Worm (Caenorhabditis elegans) whole organism, L4 larva: Measurements from ENCODE around the gene K07E3.2.
A peak's percentile ranks its signal among the peaks of the same experiment; 100 is the strongest.

Source experiments
- D1046.2 ChIP-seq: fragments of 200-800 bp; sonication (Bioruptor generic); IDR thresholded peaks from 2 replicates; pipeline ENCODE4 v1.3.6; 2022; ENCODE audit warnings: missing genetic modification characterization, missing compliant biosample characterization
- F10B5.3 ChIP-seq: sonication (generic microtip); optimal IDR thresholded peaks from 2 replicates; lab custom pipeline; 2016; ENCODE audit warnings: mild to moderate bottlenecking, missing genetic modification characterization, missing compliant biosample characterization
- R02D3.7 ChIP-seq: fragments of 150-350 bp; sonication (generic microtip); optimal IDR thresholded peaks from 3 replicates; lab custom pipeline; 2014; ENCODE audit warnings: missing biosample characterization, missing genetic modification characterization
- ZK337.2 ChIP-seq: fragments of 200-800 bp; sonication (Bioruptor generic); IDR thresholded peaks from 2 replicates; pipeline ENCODE4 v1.3.6; 2022; ENCODE audit warnings: missing genetic modification reagents, missing genetic modification characterization, missing compliant biosample characterization
- ZK546.5 ChIP-seq, 2 experiments: sonication (generic microtip); optimal IDR thresholded peaks; 2 replicates each; lab custom pipeline; 2017; ENCODE audit warnings: missing biosample characterization in 2 of 2, missing genetic modification characterization in 2 of 2
- aha-1 ChIP-seq: fragments of 150-350 bp; peaks from one replicate; lab custom pipeline; 2014; ENCODE audit warnings: missing biosample characterization, missing genetic modification characterization
- aly-2 ChIP-seq: sonication (generic microtip); optimal IDR thresholded peaks from 2 replicates; lab custom pipeline; 2018; ENCODE audit warnings: missing biosample characterization, missing genetic modification characterization
- ama-1 ChIP-seq: fragments of 150-350 bp; optimal IDR thresholded peaks from 2 replicates; lab custom pipeline; 2014; ENCODE audit warnings: inconsistent platforms, mixed read lengths
- arid-1 ChIP-seq: fragments of 200-800 bp; sonication (Bioruptor generic); conservative IDR thresholded peaks from 2 replicates; pipeline ENCODE4 v1.3.6; 2022; ENCODE audit warnings: missing genetic modification reagents, missing genetic modification characterization, missing compliant biosample characterization
- attf-4 ChIP-seq: sonication (generic microtip); optimal IDR thresholded peaks from 3 replicates; lab custom pipeline; 2017; ENCODE audit warnings: missing biosample characterization, missing genetic modification characterization
- ceh-28 ChIP-seq: fragments of 150-350 bp; optimal IDR thresholded peaks from 2 replicates; lab custom pipeline; 2014; ENCODE audit warnings: missing biosample characterization, missing genetic modification reagents, missing genetic modification characterization
- ceh-62 ChIP-seq: sonication (generic microtip); optimal IDR thresholded peaks from 2 replicates; lab custom pipeline; 2017; ENCODE audit warnings: missing biosample characterization, missing genetic modification characterization
- daf-12 ChIP-seq: fragments of 150-350 bp; optimal IDR thresholded peaks from 2 replicates; lab custom pipeline; 2014; ENCODE audit warnings: missing biosample characterization, missing genetic modification reagents, missing genetic modification characterization
- daf-16 ChIP-seq, 3 experiments: sonication (generic microtip); optimal IDR thresholded peaks; 2 replicates each; lab custom pipeline; 2016 to 2017; ENCODE audit warnings: missing genetic modification characterization in 3 of 3, missing genetic modification reagents in 3 of 3, mild to moderate bottlenecking in 2 of 3, missing compliant biosample characterization in 2 of 3, missing biosample characterization in 1 of 3, moderate library complexity in 1 of 3
- daf-8 ChIP-seq: fragments of 200-800 bp; sonication (Bioruptor generic); IDR thresholded peaks from 2 replicates; pipeline ENCODE4 v1.3.6; 2022; ENCODE audit warnings: missing genetic modification characterization, missing compliant biosample characterization
- dmd-6 ChIP-seq: fragments of 200-800 bp; sonication (Bioruptor generic); IDR thresholded peaks from 2 replicates; pipeline ENCODE4 v1.3.6; 2022; ENCODE audit warnings: missing genetic modification reagents, missing genetic modification characterization, missing compliant biosample characterization
- dmd-8 ChIP-seq: fragments of 200-800 bp; sonication (Bioruptor generic); IDR thresholded peaks from 2 replicates; pipeline ENCODE4 v1.3.6; 2022; ENCODE audit warnings: missing genetic modification characterization, missing compliant biosample characterization
- dmd-9 ChIP-seq: fragments of 200-800 bp; sonication (Bioruptor generic); IDR thresholded peaks from 2 replicates; pipeline ENCODE4 v1.3.6; 2022; ENCODE audit warnings: missing genetic modification reagents, missing genetic modification characterization, missing compliant biosample characterization
- dve-1 ChIP-seq: sonication (generic microtip); optimal IDR thresholded peaks from 2 replicates; lab custom pipeline; 2017; ENCODE audit warnings: antibody characterized with exemption, mild to moderate bottlenecking, missing genetic modification characterization, missing compliant biosample characterization; ENCODE audit not compliant: insufficient read depth
- egl-43 ChIP-seq: fragments of 200-800 bp; sonication (Bioruptor generic); IDR thresholded peaks from 2 replicates; pipeline ENCODE4 v1.3.6; 2022; ENCODE audit warnings: missing genetic modification reagents, missing genetic modification characterization, missing compliant biosample characterization
- hlh-11 ChIP-seq: fragments of 200-800 bp; sonication (Bioruptor generic); optimal IDR thresholded peaks from 2 replicates; lab custom pipeline; 2018; ENCODE audit warnings: mild to moderate bottlenecking, missing genetic modification characterization, missing compliant biosample characterization
- lim-7 ChIP-seq: fragments of 200-800 bp; sonication (Bioruptor generic); IDR thresholded peaks from 2 replicates; pipeline ENCODE4 v1.3.6; 2022; ENCODE audit warnings: missing genetic modification characterization, missing compliant biosample characterization
- lin-13 ChIP-seq: fragments of 150-350 bp; optimal IDR thresholded peaks from 2 replicates; lab custom pipeline; 2014; ENCODE audit warnings: missing biosample characterization, missing genetic modification reagents, missing genetic modification characterization
- lin-15B ChIP-seq: fragments of 150-350 bp; sonication (generic microtip); optimal IDR thresholded peaks from 3 replicates; lab custom pipeline; 2014; ENCODE audit warnings: missing biosample characterization, missing genetic modification characterization
- lin-39 ChIP-seq: fragments of 150-350 bp; optimal IDR thresholded peaks from 2 replicates; lab custom pipeline; 2014; ENCODE audit warnings: missing biosample characterization, missing genetic modification reagents, missing genetic modification characterization
- lir-3 ChIP-seq: sonication (generic microtip); optimal IDR thresholded peaks from 2 replicates; lab custom pipeline; 2016; ENCODE audit warnings: mild to moderate bottlenecking, missing genetic modification characterization, missing compliant biosample characterization
- lsy-2 ChIP-seq, 2 experiments: fragments of 150-350 bp in 1 of 2; sonication (generic microtip) in 1 of 2; optimal IDR thresholded peaks; 2 replicates each; lab custom pipeline; 2014 to 2017; ENCODE audit warnings: missing biosample characterization in 2 of 2, missing genetic modification characterization in 2 of 2
- madf-9 ChIP-seq: fragments of 200-800 bp; sonication (Bioruptor generic); conservative IDR thresholded peaks from 2 replicates; pipeline ENCODE4 v1.3.6; 2022; ENCODE audit warnings: missing genetic modification reagents, missing genetic modification characterization, missing compliant biosample characterization
- mep-1 ChIP-seq: fragments of 150-350 bp; sonication (generic microtip); optimal IDR thresholded peaks from 3 replicates; lab custom pipeline; 2014; ENCODE audit warnings: missing biosample characterization, missing genetic modification characterization
- mes-2 ChIP-seq: sonication (generic microtip); optimal IDR thresholded peaks from 2 replicates; lab custom pipeline; 2016; ENCODE audit warnings: missing genotype, mild to moderate bottlenecking, missing genetic modification characterization, missing compliant biosample characterization; ENCODE audit not compliant: poor library complexity, severe bottlenecking
- mxl-2 ChIP-seq: fragments of 200-800 bp; sonication (Bioruptor generic); conservative IDR thresholded peaks from 2 replicates; pipeline ENCODE4 v1.3.6; 2022; ENCODE audit warnings: missing genetic modification reagents, missing genetic modification characterization, missing compliant biosample characterization
- nhr-102 ChIP-seq: sonication (generic microtip); optimal IDR thresholded peaks from 2 replicates; lab custom pipeline; 2016; ENCODE audit warnings: mild to moderate bottlenecking, missing genetic modification characterization, moderate library complexity, missing compliant biosample characterization
- nhr-111 ChIP-seq: fragments of 200-800 bp; sonication (Bioruptor generic); optimal IDR thresholded peaks from 2 replicates; lab custom pipeline; 2018; ENCODE audit warnings: mild to moderate bottlenecking, missing genetic modification characterization, missing compliant biosample characterization
- nhr-237 ChIP-seq: sonication (generic microtip); optimal IDR thresholded peaks from 2 replicates; lab custom pipeline; 2017; ENCODE audit warnings: missing biosample characterization, missing genetic modification characterization
- nhr-42 ChIP-seq: fragments of 200-800 bp; sonication (Bioruptor generic); IDR thresholded peaks from 2 replicates; pipeline ENCODE4 v1.3.6; 2022; ENCODE audit warnings: missing genetic modification characterization, missing compliant biosample characterization
- nhr-6 ChIP-seq: fragments of 150-350 bp; optimal IDR thresholded peaks from 2 replicates; lab custom pipeline; 2014; ENCODE audit warnings: missing biosample characterization, missing genetic modification characterization
- saeg-2 ChIP-seq: fragments of 200-800 bp; sonication (Bioruptor generic); IDR thresholded peaks from 2 replicates; pipeline ENCODE4 v1.3.6; 2022; ENCODE audit warnings: missing genetic modification reagents, missing genetic modification characterization, missing compliant biosample characterization
- skn-1 ChIP-seq: fragments of 150-350 bp; optimal IDR thresholded peaks from 2 replicates; lab custom pipeline; 2014; ENCODE audit warnings: missing biosample characterization, missing genetic modification characterization
- spr-3 ChIP-seq: fragments of 200-800 bp; sonication (Bioruptor generic); optimal IDR thresholded peaks from 2 replicates; lab custom pipeline; 2018; ENCODE audit warnings: mild to moderate bottlenecking, missing genetic modification characterization, missing compliant biosample characterization
- tag-97 ChIP-seq: fragments of 200-800 bp; sonication (Bioruptor generic); IDR thresholded peaks from 2 replicates; pipeline ENCODE4 v1.3.6; 2022; ENCODE audit warnings: missing genetic modification characterization, missing compliant biosample characterization
- tra-1 ChIP-seq: fragments of 200-800 bp; sonication (Bioruptor generic); IDR thresholded peaks from 2 replicates; pipeline ENCODE4 v1.3.6; 2022; ENCODE audit warnings: missing genetic modification reagents, missing genetic modification characterization, missing compliant biosample characterization
- unc-130 ChIP-seq: sonication (generic microtip); optimal IDR thresholded peaks from 2 replicates; lab custom pipeline; 2016; ENCODE audit warnings: missing genetic modification reagents, missing genetic modification characterization, missing compliant biosample characterization
- unc-62 ChIP-seq, 3 experiments: fragments of 150-350 bp in 1 of 3; sonication (generic microtip); optimal IDR thresholded peaks in 2 of 3; peaks in 1 of 3; 1 replicate in 1 of 3; 2 replicates in 2 of 3; lab custom pipeline; 2014 to 2017; ENCODE audit warnings: missing biosample characterization in 3 of 3, missing genetic modification characterization in 3 of 3, missing genetic modification reagents in 3 of 3, missing genotype in 1 of 3

Gene K07E3.2

ce11 chrX:8120281-8120680, 16.2 kb downstream of the K07E3.2 start:
- TF ChIP-seq nhr-102 (tag; lab: Kevin White, UChicago) (no peak), unc-62 (GFP tag; optimal IDR thresholded peaks at IDR 0.05 in 1 of 2; lab: Kevin White, UChicago) (peak in 1 of 2 experiments; percentile 94), unc-62 (tag; optimal IDR thresholded peaks at IDR 0.05; lab: Kevin White, UChicago) (no peak)

DNA sequence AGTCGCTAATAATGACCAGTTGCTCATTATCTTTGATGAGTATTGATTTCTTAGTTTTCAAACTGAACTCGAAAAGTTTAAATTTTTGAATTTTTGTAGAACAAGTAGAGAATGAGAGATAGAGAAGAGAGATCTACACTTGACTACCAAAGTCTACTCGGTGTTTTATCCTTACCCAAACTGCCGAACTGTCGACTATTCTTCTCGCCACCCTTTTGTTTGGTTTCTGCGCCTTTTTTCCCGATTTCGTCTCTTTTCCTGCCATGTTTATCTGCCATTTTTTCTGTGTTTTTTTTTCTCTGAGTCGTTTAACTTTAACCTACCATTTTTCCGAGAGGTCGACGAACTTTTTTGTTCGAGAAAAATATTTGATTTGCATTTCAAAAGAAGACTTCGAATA, 19.1 kb downstream of the K07E3.2 start, which contains the start of gene C02B8.12:
TSS of gene C02B8.12 (minus strand) at position 175 of the 400 bp plus-strand sequence.
- TF ChIP-seq lir-3 (no peak), skn-1 (tag; lab: Kevin White, UChicago) (no peak), ZK337.2 (GFP tag; lab: Robert Waterston, UW) (no peak), D1046.2 (no peak), ceh-62 (tag; lab: Kevin White, UChicago) (no peak), aha-1 (tag; lab: Kevin White, UChicago) (peak; percentile 92)
- TF ChIP-seq, all 104 proteins: peak for 1

- TF ChIP-seq nhr-111, result no peak
- peak in 1 of 2 experiments; percentile 38 for TF ChIP-seq unc-62 (GFP tag; optimal IDR thresholded peaks at IDR 0.05 in 1 of 2; lab: Kevin White, UChicago)
- no peak for TF ChIP-seq unc-62 (tag; optimal IDR thresholded peaks at IDR 0.05; lab: Kevin White, UChicago)
- no peak for TF ChIP-seq ZK546.5 (tag; optimal IDR thresholded peaks at IDR 0.05; lab: Kevin White, UChicago)
- TF ChIP-seq nhr-42 (GFP tag; lab: Robert Waterston, UW), result no peak
Measured at ce11 chrX:8129543-8129942, 25.4 kb downstream of the K07E3.2 start, which contains the start of gene frpr-1. Gene frpr-1, minus strand, starts transcription at chrX:8129643.

ce11 chrX:8136276-8136891, 32.3 kb downstream of the K07E3.2 start, which contains the start of gene C02B8.6:
Gene C02B8.6, minus strand, starts transcription at chrX:8136326.
- TF ChIP-seq lin-39 (no peak), spr-3 (GFP tag; lab: Kevin White, UChicago) (no peak), daf-16 (GFP tag; optimal IDR thresholded peaks at IDR 0.05; lab: Kevin White, UChicago) (peak in 1 of 2 experiments; percentile 3), daf-16 (tag; optimal IDR thresholded peaks at IDR 0.05; lab: Kevin White, UChicago) (peak; percentile 75), lsy-2 (tag; optimal IDR thresholded peaks at IDR 0.05; lab: Kevin White, UChicago) (no peak), tag-97 (GFP tag; lab: Robert Waterston, UW) (no peak), dmd-6 (GFP tag; lab: Robert Waterston, UW) (peak; percentile 55), nhr-237 (tag; lab: Kevin White, UChicago) (no peak), ceh-28 (tag; lab: Kevin White, UChicago) (no peak), ceh-62 (tag; lab: Kevin White, UChicago) (no peak), daf-12 (no peak), mxl-2 (GFP tag; lab: Robert Waterston, UW) (no peak), dmd-9 (GFP tag; lab: Robert Waterston, UW) (no peak), aly-2 (tag; lab: Kevin White, UChicago) (no peak), daf-8 (no peak), nhr-6 (tag; lab: Kevin White, UChicago) (peak; percentile 54), arid-1 (GFP tag; lab: Robert Waterston, UW) (no peak), ama-1 (no peak), hlh-11 (tag; lab: Kevin White, UChicago) (peak; percentile 68), dve-1 (tag; lab: Kevin White, UChicago) (peak; percentile 87), saeg-2 (GFP tag; lab: Robert Waterston, UW) (no peak), nhr-102 (tag; lab: Kevin White, UChicago) (no peak), dmd-8 (no peak), egl-43 (GFP tag; lab: Robert Waterston, UW) (no peak), unc-130 (GFP tag; lab: Kevin White, UChicago) (no peak), mep-1 (tag; lab: Kevin White, UChicago) (peak; percentile 84), lin-15B (tag; lab: Kevin White, UChicago) (no peak), nhr-42 (GFP tag; lab: Robert Waterston, UW) (no peak), attf-4 (no peak), unc-62 (GFP tag; optimal IDR thresholded peaks at IDR 0.05 in 1 of 2; lab: Kevin White, UChicago) (peak in 1 of 2 experiments; percentile 93), unc-62 (tag; optimal IDR thresholded peaks at IDR 0.05; lab: Kevin White, UChicago) (no peak), lim-7 (GFP tag; lab: Robert Waterston, UW) (no peak), tra-1 (GFP tag; lab: Robert Waterston, UW) (no peak), F10B5.3 (tag; lab: Kevin White, UChicago) (no peak), lin-13 (GFP tag; lab: Kevin White, UChicago) (no peak), mes-2 (tag; lab: Kevin White, UChicago) (no peak), R02D3.7 (tag; lab: Kevin White, UChicago) (no peak), madf-9 (no peak)
